Worm (Caenorhabditis elegans) whole organism, young adult: Measurements from ENCODE around the gene C28H8.8.

ENCODE experiments used
- B0261.1 ChIP-seq: sonication (generic microtip); optimal IDR thresholded peaks from 2 replicates; lab custom pipeline; 2016; ENCODE audit warnings: mild to moderate bottlenecking, missing genetic modification characterization, moderate library complexity, missing compliant biosample characterization
- D2030.7 ChIP-seq: fragments of 200-800 bp; sonication (Bioruptor generic); IDR thresholded peaks from 2 replicates; pipeline ENCODE4 v1.3.6; 2022; ENCODE audit warnings: missing genetic modification reagents, missing genetic modification characterization, missing compliant biosample characterization
- F10E7.11 ChIP-seq: sonication (generic microtip); optimal IDR thresholded peaks from 2 replicates; lab custom pipeline; 2017; ENCODE audit warnings: mild to moderate bottlenecking, missing genetic modification characterization, moderate library complexity, missing compliant biosample characterization
- F23B12.7 ChIP-seq: sonication (generic microtip); optimal IDR thresholded peaks from 2 replicates; lab custom pipeline; 2017; ENCODE audit warnings: missing genetic modification characterization, mild to moderate bottlenecking, missing compliant biosample characterization, antibody characterized with exemption, moderate library complexity; ENCODE audit not compliant: insufficient read depth
- F39B2.1 ChIP-seq: fragments of 200-800 bp; sonication (Bioruptor generic); IDR thresholded peaks from 2 replicates; pipeline ENCODE4 v1.3.6; 2022; ENCODE audit warnings: missing genetic modification reagents, missing genetic modification characterization, missing compliant biosample characterization
- F49E8.2 ChIP-seq: sonication (generic microtip); optimal IDR thresholded peaks from 3 replicates; lab custom pipeline; 2017; ENCODE audit warnings: missing genetic modification characterization, mild to moderate bottlenecking, missing compliant biosample characterization, antibody characterized with exemption, moderate library complexity; ENCODE audit not compliant: insufficient read depth
- F52B5.7 ChIP-seq: sonication (generic microtip); optimal IDR thresholded peaks from 2 replicates; lab custom pipeline; 2016; ENCODE audit warnings: mild to moderate bottlenecking, missing genetic modification characterization, missing compliant biosample characterization
- F57A8.1 ChIP-seq: fragments of 200-800 bp; sonication (Bioruptor generic); optimal IDR thresholded peaks from 2 replicates; lab custom pipeline; 2018; ENCODE audit warnings: mild to moderate bottlenecking, missing genetic modification characterization, moderate library complexity, missing compliant biosample characterization
- F57C9.4 ChIP-seq: sonication (generic microtip); optimal IDR thresholded peaks from 2 replicates; lab custom pipeline; 2017; ENCODE audit warnings: mild to moderate bottlenecking, missing genetic modification characterization, missing compliant biosample characterization
- K11D2.4 ChIP-seq: fragments of 200-800 bp; sonication (Bioruptor generic); IDR thresholded peaks from 2 replicates; pipeline ENCODE4 v1.3.6; 2022; ENCODE audit warnings: missing genetic modification reagents, missing genetic modification characterization, missing compliant biosample characterization
- T26A5.8 ChIP-seq: sonication (generic microtip); optimal IDR thresholded peaks from 2 replicates; lab custom pipeline; 2016; ENCODE audit warnings: missing genetic modification characterization, missing compliant biosample characterization
- Y53G8AR.9 ChIP-seq: fragments of 200-800 bp; sonication (Bioruptor generic); conservative IDR thresholded peaks from 2 replicates; pipeline ENCODE4 v1.3.6; 2022; ENCODE audit warnings: missing genetic modification reagents, missing genetic modification characterization, missing compliant biosample characterization
- Y56A3A.18 ChIP-seq: fragments of 200-800 bp; sonication (Bioruptor generic); IDR thresholded peaks from 2 replicates; pipeline ENCODE4 v1.3.6; 2022; ENCODE audit warnings: missing genetic modification reagents, missing genetic modification characterization, missing compliant biosample characterization
- Y95B8A.8 ChIP-seq: fragments of 200-800 bp; sonication (Bioruptor generic); IDR thresholded peaks from 2 replicates; pipeline ENCODE4 v1.3.6; 2022; ENCODE audit warnings: missing genetic modification reagents, missing genetic modification characterization, missing compliant biosample characterization
- ama-1 ChIP-seq, 3 experiments: fragments of 150-350 bp in 1 of 3; sonication (generic microtip) in 2 of 3; optimal IDR thresholded peaks; 2 replicates each; lab custom pipeline; 2014 to 2018; ENCODE audit warnings: missing biosample characterization in 2 of 3, missing genetic modification characterization in 2 of 3, missing genetic modification reagents in 2 of 3
- aptf-2 ChIP-seq: fragments of 200-800 bp; sonication (Bioruptor generic); conservative IDR thresholded peaks from 2 replicates; pipeline ENCODE4 v1.3.6; 2022; ENCODE audit warnings: missing genetic modification reagents, missing genetic modification characterization, missing compliant biosample characterization
- aptf-3 ChIP-seq: fragments of 200-800 bp; sonication (Bioruptor generic); IDR thresholded peaks from 2 replicates; pipeline ENCODE4 v1.3.6; 2022; ENCODE audit warnings: missing genetic modification characterization, missing compliant biosample characterization
- atf-7 ChIP-seq: sonication (generic microtip); optimal IDR thresholded peaks from 2 replicates; lab custom pipeline; 2017; ENCODE audit warnings: mild to moderate bottlenecking, missing genetic modification characterization, missing compliant biosample characterization
- bed-1 ChIP-seq: fragments of 200-800 bp; sonication (Bioruptor generic); IDR thresholded peaks from 2 replicates; pipeline ENCODE4 v1.3.6; 2022; ENCODE audit warnings: missing genetic modification reagents, missing genetic modification characterization, missing compliant biosample characterization
- cebp-2 ChIP-seq: fragments of 200-800 bp; sonication (Bioruptor generic); IDR thresholded peaks from 2 replicates; pipeline ENCODE4 v1.3.6; 2022; ENCODE audit warnings: missing genetic modification characterization, missing compliant biosample characterization
- ceh-100 ChIP-seq: fragments of 200-800 bp; sonication (Bioruptor generic); IDR thresholded peaks from 2 replicates; pipeline ENCODE4 v1.3.6; 2022; ENCODE audit warnings: missing genetic modification reagents, missing genetic modification characterization, missing compliant biosample characterization
- ceh-27 ChIP-seq: fragments of 200-800 bp; sonication (Bioruptor generic); optimal IDR thresholded peaks from 2 replicates; lab custom pipeline; 2018; ENCODE audit warnings: mild to moderate bottlenecking, missing genetic modification characterization, moderate library complexity, missing compliant biosample characterization
- ceh-40 ChIP-seq: fragments of 200-800 bp; sonication (Bioruptor generic); IDR thresholded peaks from 2 replicates; pipeline ENCODE4 v1.3.6; 2022; ENCODE audit warnings: missing genetic modification characterization, missing compliant biosample characterization
- ceh-58 ChIP-seq: fragments of 200-800 bp; sonication (Bioruptor generic); IDR thresholded peaks from 2 replicates; pipeline ENCODE4 v1.3.6; 2022; ENCODE audit warnings: missing genetic modification characterization, missing compliant biosample characterization
- ceh-79 ChIP-seq: sonication (generic microtip); optimal IDR thresholded peaks from 2 replicates; lab custom pipeline; 2017; ENCODE audit warnings: mild to moderate bottlenecking, missing genetic modification characterization, missing compliant biosample characterization
- chd-7 ChIP-seq: sonication (generic microtip); optimal IDR thresholded peaks from 2 replicates; lab custom pipeline; 2016; ENCODE audit warnings: mild to moderate bottlenecking, missing genetic modification characterization, moderate library complexity, missing compliant biosample characterization
- dox-1 ChIP-seq: fragments of 200-800 bp; sonication (Bioruptor generic); IDR thresholded peaks from 2 replicates; pipeline ENCODE4 v1.3.6; 2022; ENCODE audit warnings: missing genetic modification reagents, missing genetic modification characterization, missing compliant biosample characterization
- egl-18 ChIP-seq: fragments of 200-800 bp; sonication (Bioruptor generic); IDR thresholded peaks from 2 replicates; pipeline ENCODE4 v1.3.6; 2022; ENCODE audit warnings: missing genetic modification reagents, missing genetic modification characterization, missing compliant biosample characterization
- egl-44 ChIP-seq: fragments of 200-800 bp; sonication (Bioruptor generic); IDR thresholded peaks from 2 replicates; pipeline ENCODE4 v1.3.6; 2022; ENCODE audit warnings: missing genetic modification reagents, missing genetic modification characterization, missing compliant biosample characterization
- him-1 ChIP-seq: sonication (generic microtip); optimal IDR thresholded peaks from 2 replicates; lab custom pipeline; 2016; ENCODE audit warnings: missing genotype, missing genetic modification reagents, missing genetic modification characterization, missing compliant biosample characterization
- hmg-20 ChIP-seq: fragments of 200-800 bp; sonication (Bioruptor generic); IDR thresholded peaks from 2 replicates; pipeline ENCODE4 v1.3.6; 2022; ENCODE audit warnings: missing genetic modification reagents, missing genetic modification characterization, missing compliant biosample characterization
- hrde-1 ChIP-seq: sonication (generic microtip); optimal IDR thresholded peaks from 2 replicates; lab custom pipeline; 2016; ENCODE audit warnings: missing genetic modification characterization, mild to moderate bottlenecking, missing compliant biosample characterization, moderate library complexity, missing genotype, missing genetic modification reagents, borderline replicate concordance
- hsf-1 ChIP-seq: fragments of 200-800 bp; sonication (Bioruptor generic); IDR thresholded peaks from 2 replicates; pipeline ENCODE4 v1.3.6; 2022; ENCODE audit warnings: missing genetic modification reagents, missing genetic modification characterization, missing compliant biosample characterization
- let-526 ChIP-seq: fragments of 200-800 bp; sonication (Bioruptor generic); IDR thresholded peaks from 2 replicates; pipeline ENCODE4 v1.3.6; 2022; ENCODE audit warnings: missing genetic modification reagents, missing genetic modification characterization, missing compliant biosample characterization
- lin-40 ChIP-seq: sonication (generic microtip); optimal IDR thresholded peaks from 2 replicates; lab custom pipeline; 2016; ENCODE audit warnings: missing genetic modification characterization, mild to moderate bottlenecking, missing compliant biosample characterization, missing genotype, missing genetic modification reagents
- madf-10 ChIP-seq: sonication (generic microtip); optimal IDR thresholded peaks from 2 replicates; lab custom pipeline; 2016; ENCODE audit warnings: mild to moderate bottlenecking, missing genetic modification characterization, missing compliant biosample characterization
- madf-8 ChIP-seq: fragments of 200-800 bp; sonication (Bioruptor generic); conservative IDR thresholded peaks from 2 replicates; pipeline ENCODE4 v1.3.6; 2022; ENCODE audit warnings: missing genetic modification reagents, missing genetic modification characterization, missing compliant biosample characterization
- nfya-1 ChIP-seq: sonication (generic microtip); optimal IDR thresholded peaks from 2 replicates; lab custom pipeline; 2017; ENCODE audit warnings: antibody characterized with exemption, missing compliant biosample characterization, missing genetic modification characterization, borderline replicate concordance; ENCODE audit not compliant: insufficient read depth
- nhr-120 ChIP-seq: fragments of 200-800 bp; sonication (Bioruptor generic); IDR thresholded peaks from 2 replicates; pipeline ENCODE4 v1.3.6; 2022; ENCODE audit warnings: missing genetic modification characterization, missing compliant biosample characterization
- rcor-1 ChIP-seq: fragments of 200-800 bp; sonication (Bioruptor generic); IDR thresholded peaks from 2 replicates; pipeline ENCODE4 v1.3.6; 2022; ENCODE audit warnings: missing genetic modification reagents, missing genetic modification characterization, missing compliant biosample characterization
- sdz-38 ChIP-seq: sonication (generic microtip); optimal IDR thresholded peaks from 2 replicates; lab custom pipeline; 2016; ENCODE audit warnings: missing genotype, missing genetic modification characterization, missing compliant biosample characterization
- snpc-1.3 ChIP-seq: sonication (generic microtip); optimal IDR thresholded peaks from 2 replicates; lab custom pipeline; 2017; ENCODE audit warnings: missing genetic modification characterization, mild to moderate bottlenecking, missing compliant biosample characterization, antibody characterized with exemption, moderate library complexity, missing genotype, missing genetic modification reagents; ENCODE audit not compliant: insufficient read depth
- sptf-2 ChIP-seq: fragments of 200-800 bp; sonication (Bioruptor generic); optimal IDR thresholded peaks from 2 replicates; lab custom pipeline; 2018; ENCODE audit warnings: mild to moderate bottlenecking, missing genetic modification characterization, missing compliant biosample characterization
- tbp1 ChIP-seq: fragments of 200-800 bp; sonication (Bioruptor generic); optimal IDR thresholded peaks from 2 replicates; lab custom pipeline; 2018; ENCODE audit warnings: mild to moderate bottlenecking, missing genetic modification characterization, missing compliant biosample characterization
- tbx-9 ChIP-seq: sonication (generic microtip); optimal IDR thresholded peaks from 2 replicates; lab custom pipeline; 2016; ENCODE audit warnings: borderline replicate concordance, missing genetic modification characterization, inconsistent platforms, missing compliant biosample characterization
- unc-62 ChIP-seq: fragments of 150-350 bp; optimal IDR thresholded peaks from 2 replicates; lab custom pipeline; 2014; ENCODE audit warnings: missing biosample characterization, missing genetic modification reagents, missing genetic modification characterization
- ztf-26 ChIP-seq: sonication (generic microtip); optimal IDR thresholded peaks from 2 replicates; lab custom pipeline; 2017; ENCODE audit warnings: missing genetic modification characterization, missing compliant biosample characterization
- ztf-3 ChIP-seq: fragments of 200-800 bp; sonication (Bioruptor generic); optimal IDR thresholded peaks from 2 replicates; lab custom pipeline; 2018; ENCODE audit warnings: mild to moderate bottlenecking, missing genetic modification characterization, missing compliant biosample characterization

The C28H8.8 gene

ce11 chrIII:5853240-5853639 lies 35.3 kb downstream of the C28H8.8 start, which contains the start of gene ddx-23 (continued):
- TF ChIP-seq K11D2.4 (GFP tag; lab: Robert Waterston, UW): no peak
- no peak for TF ChIP-seq sdz-38 (tag; lab: Kevin White, UChicago)
- peak; percentile 39 for TF ChIP-seq ceh-79 (tag; lab: Kevin White, UChicago)
- peak; percentile 9 for TF ChIP-seq lin-40 (tag; lab: Kevin White, UChicago)
- TF ChIP-seq ztf-26 (tag; lab: Kevin White, UChicago): no peak
- peak; percentile 57 for TF ChIP-seq F52B5.7
- no peak for TF ChIP-seq ztf-3 (GFP tag; lab: Kevin White, UChicago)
- no peak for TF ChIP-seq sptf-2 (GFP tag; lab: Kevin White, UChicago)
- TF ChIP-seq bed-1: peak; percentile 29; the same call in 1 of the 2 replicates
- peak; percentile 58 for TF ChIP-seq F10E7.11 (tag; lab: Kevin White, UChicago)
- no peak for TF ChIP-seq F57A8.1
- TF ChIP-seq D2030.7 (GFP tag; lab: Robert Waterston, UW): no peak
- TF ChIP-seq F23B12.7 (tag; lab: Kevin White, UChicago): no peak
- TF ChIP-seq madf-8 (GFP tag; lab: Robert Waterston, UW): no peak
- TF ChIP-seq nhr-120: no peak
- TF ChIP-seq him-1: no peak
- peak; percentile 30 for TF ChIP-seq F49E8.2 (tag; lab: Kevin White, UChicago)
- no peak for TF ChIP-seq dox-1
- TF ChIP-seq ceh-58 (GFP tag; lab: Robert Waterston, UW): no peak
- TF ChIP-seq let-526 (GFP tag; lab: Robert Waterston, UW): no peak
- TF ChIP-seq Y53G8AR.9: no peak; the same call in 1 of the 2 replicates
- no peak for TF ChIP-seq tbx-9 (tag; lab: Kevin White, UChicago)
- TF ChIP-seq hmg-20: no peak
- TF ChIP-seq chd-7 (tag; lab: Kevin White, UChicago): no peak
- TF ChIP-seq ceh-100 (GFP tag; lab: Robert Waterston, UW): no peak
- TF ChIP-seq aptf-3 (GFP tag; lab: Robert Waterston, UW): 0 out of 2 replicates have a peak, but pooled peaks have one; percentile 51
- TF ChIP-seq tbp1 (GFP tag; lab: Kevin White, UChicago): peak; percentile 45
- TF ChIP-seq B0261.1: no peak
- TF ChIP-seq T26A5.8 (tag; lab: Kevin White, UChicago): no peak
- TF ChIP-seq hsf-1 (GFP tag; lab: Robert Waterston, UW): no peak; the same call in 1 of the 2 replicates
- TF ChIP-seq madf-10 (tag; lab: Kevin White, UChicago): no peak
- TF ChIP-seq Y95B8A.8 (GFP tag; lab: Robert Waterston, UW): 0 out of 2 replicates have a peak, but pooled peaks have one; percentile 65
- TF ChIP-seq ceh-27 (GFP tag; lab: Kevin White, UChicago): no peak
- peak; percentile 6 for TF ChIP-seq hrde-1 (tag; lab: Kevin White, UChicago)
- TF ChIP-seq ceh-40: no peak
- no peak for TF ChIP-seq egl-44 (GFP tag; lab: Robert Waterston, UW)
- TF ChIP-seq F39B2.1: peak; percentile 68; the same call in 1 of the 2 replicates
- no peak for TF ChIP-seq cebp-2
- peak; percentile 23 for TF ChIP-seq ama-1 (optimal IDR thresholded peaks at IDR 0.05; lab: Kevin White, UChicago)
- peak; percentile 14 to 53 for TF ChIP-seq ama-1 (GFP tag; optimal IDR thresholded peaks at IDR 0.05; lab: Kevin White, UChicago)
- no peak for TF ChIP-seq aptf-2 (GFP tag; lab: Robert Waterston, UW)
- TF ChIP-seq unc-62 (GFP tag; lab: Kevin White, UChicago): no peak
- 0 out of 2 replicates have a peak, but pooled peaks have one; percentile 65 for TF ChIP-seq Y56A3A.18 (GFP tag; lab: Robert Waterston, UW)
- no peak for TF ChIP-seq F57C9.4 (tag; lab: Kevin White, UChicago)
- no peak for TF ChIP-seq rcor-1
- no peak for TF ChIP-seq snpc-1.3 (tag; lab: Kevin White, UChicago)
- no peak for TF ChIP-seq nfya-1 (tag; lab: Kevin White, UChicago)
- no peak for TF ChIP-seq egl-18
- no peak for TF ChIP-seq atf-7 (tag; lab: Kevin White, UChicago)
